Worm (Caenorhabditis elegans): ENCODE results near the gene Y53G8AM.7.

The Y53G8AM.7 gene

ce11 chrIII:3266602-3267001, at the start of gene Y53G8AM.7:
Gene Y53G8AM.7, minus strand, starts transcription at chrIII:3266702.
- TF ChIP-seq sea-1 (GFP tag; conservative IDR thresholded peaks at IDR 0.05) (no peak), ama-1 (optimal IDR thresholded peaks at IDR 0.05) (no peak), tbx-11 (GFP tag; IDR thresholded peaks at IDR 0.05) (no peak), ets-7 (tag; optimal IDR thresholded peaks at IDR 0.05) (no peak), hmg-4 (GFP tag; optimal IDR thresholded peaks at IDR 0.05) (no peak), B0310.2 (tag; optimal IDR thresholded peaks at IDR 0.05) (no peak), F13C5.2 (tag; optimal IDR thresholded peaks at IDR 0.05) (no peak), scrt-1 (GFP tag; IDR thresholded peaks at IDR 0.05) (no peak), pes-1 (GFP tag; IDR thresholded peaks at IDR 0.05) (no peak), ceh-36 (tag; optimal IDR thresholded peaks at IDR 0.05) (no peak), hmbx-1 (tag; optimal IDR thresholded peaks at IDR 0.05) (no peak)

DNA sequence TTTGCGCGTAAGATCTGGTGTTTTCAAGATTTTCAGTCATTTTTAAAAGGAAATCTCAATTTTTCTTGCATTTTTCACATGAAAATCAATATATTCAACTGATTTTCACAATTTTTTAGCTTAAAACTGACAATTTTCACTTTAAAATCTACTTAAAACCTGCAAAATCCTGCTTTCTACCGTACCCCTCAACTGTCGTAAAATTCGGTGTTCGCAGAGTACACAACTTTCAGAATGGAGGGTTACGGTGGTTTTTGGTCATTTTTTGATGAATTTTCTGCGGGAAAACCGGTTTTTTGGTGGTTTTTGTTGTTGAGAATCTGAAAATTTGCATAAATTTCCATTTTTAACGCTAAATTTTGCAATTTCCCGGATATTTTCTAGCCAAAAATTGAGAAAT, 45.6 kb upstream of the Y53G8AM.7 start:
- TF ChIP-seq F13C5.2 (tag; optimal IDR thresholded peaks at IDR 0.05) = no peak
- TF ChIP-seq sea-1 (GFP tag; conservative IDR thresholded peaks at IDR 0.05) = no peak
- no peak for TF ChIP-seq pes-1 (GFP tag; IDR thresholded peaks at IDR 0.05)
- TF ChIP-seq tbx-11 (GFP tag; IDR thresholded peaks at IDR 0.05) = no peak
- TF ChIP-seq ama-1 (optimal IDR thresholded peaks at IDR 0.05) = no peak
- no peak for TF ChIP-seq ets-7 (tag; optimal IDR thresholded peaks at IDR 0.05)
- TF ChIP-seq tbx-37 (GFP tag; conservative IDR thresholded peaks at IDR 0.05) = no peak
- TF ChIP-seq hmg-4 (GFP tag; optimal IDR thresholded peaks at IDR 0.05) = no peak
- TF ChIP-seq tra-4 (tag; optimal IDR thresholded peaks at IDR 0.05) = no peak
- no peak for TF ChIP-seq ceh-36 (tag; optimal IDR thresholded peaks at IDR 0.05)
- TF ChIP-seq flt-1 (GFP tag; IDR thresholded peaks at IDR 0.05) = no peak

- TF ChIP-seq ceh-36 (tag; optimal IDR thresholded peaks at IDR 0.05) (no peak), hmbx-1 (tag; optimal IDR thresholded peaks at IDR 0.05) (no peak), scrt-1 (GFP tag; IDR thresholded peaks at IDR 0.05) (no peak), hnd-1 (tag; optimal IDR thresholded peaks at IDR 0.05) (no peak), flt-1 (GFP tag; IDR thresholded peaks at IDR 0.05) (no peak), sea-1 (GFP tag; conservative IDR thresholded peaks at IDR 0.05) (no peak), aly-1 (tag; optimal IDR thresholded peaks at IDR 0.05) (no peak), F13C5.2 (tag; optimal IDR thresholded peaks at IDR 0.05) (no peak), tra-4 (tag; optimal IDR thresholded peaks at IDR 0.05) (no peak), ets-7 (tag; optimal IDR thresholded peaks at IDR 0.05) (no peak), ceh-13 (GFP tag; optimal IDR thresholded peaks at IDR 0.05) (no peak), ama-1 (optimal IDR thresholded peaks at IDR 0.05) (no peak), hmg-4 (GFP tag; optimal IDR thresholded peaks at IDR 0.05) (no peak), B0310.2 (tag; optimal IDR thresholded peaks at IDR 0.05) (no peak), pes-1 (GFP tag; IDR thresholded peaks at IDR 0.05) (no peak), tbx-11 (GFP tag; IDR thresholded peaks at IDR 0.05) (no peak), tbx-37 (GFP tag; conservative IDR thresholded peaks at IDR 0.05) (no peak)
Observed at ce11 chrIII:3311607-3312006, 45.1 kb upstream of the Y53G8AM.7 start.

- TF ChIP-seq tra-4 (tag; optimal IDR thresholded peaks at IDR 0.05) (no peak), aly-1 (tag; optimal IDR thresholded peaks at IDR 0.05) (no peak), ama-1 (optimal IDR thresholded peaks at IDR 0.05) (no peak), hnd-1 (tag; optimal IDR thresholded peaks at IDR 0.05) (no peak), sea-1 (GFP tag; conservative IDR thresholded peaks at IDR 0.05) (no peak), hmg-4 (GFP tag; optimal IDR thresholded peaks at IDR 0.05) (peak; percentile 21), flt-1 (GFP tag; IDR thresholded peaks at IDR 0.05) (no peak), F13C5.2 (tag; optimal IDR thresholded peaks at IDR 0.05) (no peak)
Observed at ce11 chrIII:3310876-3311597, 44.5 kb upstream of the Y53G8AM.7 start, which contains the start of gene ral-1. Gene ral-1, plus strand, starts transcription at chrIII:3311310.

- no peak for TF ChIP-seq tra-4 (tag; optimal IDR thresholded peaks at IDR 0.05)
- TF ChIP-seq tbx-11 (GFP tag; IDR thresholded peaks at IDR 0.05) = no peak
- no peak for TF ChIP-seq sea-1 (GFP tag; conservative IDR thresholded peaks at IDR 0.05)
- TF ChIP-seq tbx-37 (GFP tag; conservative IDR thresholded peaks at IDR 0.05) = no peak
- TF ChIP-seq ceh-36 (tag; optimal IDR thresholded peaks at IDR 0.05) = no peak
Observed at ce11 chrIII:3309700-3310099, 43.2 kb upstream of the Y53G8AM.7 start.

DNA sequence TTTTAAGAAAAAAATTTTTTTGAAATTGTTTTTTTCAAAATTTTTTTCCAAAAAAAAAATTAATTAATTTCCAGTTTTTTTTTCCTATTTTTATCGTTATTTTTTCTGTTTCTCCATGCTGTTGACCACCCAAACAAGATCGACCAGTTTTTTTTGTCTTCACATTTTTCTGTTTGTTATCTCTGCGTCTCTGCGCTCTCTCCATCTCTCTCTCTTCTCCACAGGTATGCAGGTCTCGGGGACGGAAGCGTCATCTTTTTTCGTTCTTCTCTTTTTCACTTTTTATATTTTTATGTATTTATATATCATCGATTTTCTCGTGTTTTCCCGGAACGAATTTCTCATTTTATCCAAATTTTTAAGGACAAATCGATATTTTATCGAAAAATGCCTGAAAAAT, 42.4 kb upstream of the Y53G8AM.7 start:
- TF ChIP-seq scrt-1 (GFP tag; IDR thresholded peaks at IDR 0.05) = no peak

DNA sequence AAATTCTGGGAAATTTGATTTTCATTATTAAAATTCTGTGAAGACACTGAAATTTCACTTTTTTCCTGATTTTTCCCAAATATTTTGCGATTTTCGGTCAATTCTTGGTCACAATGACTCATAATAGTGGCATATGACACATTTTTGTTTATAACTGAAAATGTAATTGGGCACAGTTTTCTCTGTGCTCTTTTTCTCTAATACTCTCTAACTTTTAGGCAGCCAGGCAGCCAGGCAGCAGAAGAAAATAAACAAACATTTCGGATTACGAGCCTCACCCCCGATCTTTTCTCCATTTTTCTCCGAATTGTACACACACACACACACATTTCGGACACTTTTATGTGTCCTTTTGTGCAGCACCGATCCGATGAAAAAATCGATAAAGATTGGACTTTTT, 40.9 kb upstream of the Y53G8AM.7 start:
- TF ChIP-seq hmg-4 (GFP tag; optimal IDR thresholded peaks at IDR 0.05) (no peak), flt-1 (GFP tag; IDR thresholded peaks at IDR 0.05) (no peak), hmbx-1 (tag; optimal IDR thresholded peaks at IDR 0.05) (no peak), tbx-11 (GFP tag; IDR thresholded peaks at IDR 0.05) (no peak), sea-1 (GFP tag; conservative IDR thresholded peaks at IDR 0.05) (no peak), ceh-13 (GFP tag; optimal IDR thresholded peaks at IDR 0.05) (no peak), ceh-36 (tag; optimal IDR thresholded peaks at IDR 0.05) (no peak), ama-1 (optimal IDR thresholded peaks at IDR 0.05) (no peak), pes-1 (GFP tag; IDR thresholded peaks at IDR 0.05) (no peak), hnd-1 (tag; optimal IDR thresholded peaks at IDR 0.05) (no peak), scrt-1 (GFP tag; IDR thresholded peaks at IDR 0.05) (no peak), ets-7 (tag; optimal IDR thresholded peaks at IDR 0.05) (no peak), F13C5.2 (tag; optimal IDR thresholded peaks at IDR 0.05) (no peak), B0310.2 (tag; optimal IDR thresholded peaks at IDR 0.05) (no peak), tbx-37 (GFP tag; conservative IDR thresholded peaks at IDR 0.05) (no peak), tra-4 (tag; optimal IDR thresholded peaks at IDR 0.05) (no peak)

ce11 chrIII:3306322-3306721, 39.8 kb upstream of the Y53G8AM.7 start:
- TF ChIP-seq flt-1 (GFP tag; IDR thresholded peaks at IDR 0.05) = no peak
- TF ChIP-seq tbx-37 (GFP tag; conservative IDR thresholded peaks at IDR 0.05) = no peak
- no peak for TF ChIP-seq tra-4 (tag; optimal IDR thresholded peaks at IDR 0.05)
- no peak for TF ChIP-seq ets-7 (tag; optimal IDR thresholded peaks at IDR 0.05)
- no peak for TF ChIP-seq hmbx-1 (tag; optimal IDR thresholded peaks at IDR 0.05)
- TF ChIP-seq hmg-4 (GFP tag; optimal IDR thresholded peaks at IDR 0.05) = no peak
- TF ChIP-seq B0310.2 (tag; optimal IDR thresholded peaks at IDR 0.05) = no peak
- no peak for TF ChIP-seq hnd-1 (tag; optimal IDR thresholded peaks at IDR 0.05)
- no peak for TF ChIP-seq ama-1 (optimal IDR thresholded peaks at IDR 0.05)
